Fruit fly (Drosophila melanogaster): ENCODE data around the gene CG8745.
A peak's percentile ranks its signal among the peaks of the same experiment; 100 is the strongest.

Gene CG8745

dm6 chr3L:13905515-13905914 lies 38.8 kb upstream of the CG8745 start (continued):
- TF ChIP-seq phol (tag; optimal IDR thresholded peaks at IDR 0.05) (peak; percentile 67), CG11456 (GFP tag; IDR thresholded peaks at IDR 0.05) (no peak), CkIIα-i1 (GFP tag; IDR thresholded peaks at IDR 0.05) (no peak), Opbp (GFP tag; IDR thresholded peaks at IDR 0.05; ENCODE audit: partially characterized antibody) (no peak), CG30431 (GFP tag; optimal IDR thresholded peaks at IDR 0.05) (no peak), sc (optimal IDR thresholded peaks at IDR 0.05) (no peak), sc (GFP tag; optimal IDR thresholded peaks at IDR 0.05) (peak; percentile 9), CG1602 (GFP tag; optimal IDR thresholded peaks at IDR 0.05) (peak; percentile 15), exex (tag; optimal IDR thresholded peaks at IDR 0.05) (peak; percentile 18), CG17912 (GFP tag; optimal IDR thresholded peaks at IDR 0.05) (no peak), Antp (GFP tag; optimal IDR thresholded peaks at IDR 0.05) (no peak), CG30403 (GFP tag; optimal IDR thresholded peaks at IDR 0.05) (peak; percentile 35), ind (GFP tag; optimal IDR thresholded peaks at IDR 0.05) (peak; percentile 47), TFAM (GFP tag; optimal IDR thresholded peaks at IDR 0.05) (no peak), CG3847 (GFP tag; IDR thresholded peaks at IDR 0.05) (no peak), kni (GFP tag; optimal IDR thresholded peaks at IDR 0.05) (no peak), Aef1 (GFP tag; IDR thresholded peaks at IDR 0.05) (no peak; the same call in 2 of the 3 replicates), amos (GFP tag; IDR thresholded peaks at IDR 0.05; ENCODE audit: partially characterized antibody) (no peak), Bdp1 (GFP tag; optimal IDR thresholded peaks at IDR 0.05) (no peak), CG12071 (GFP tag; optimal IDR thresholded peaks at IDR 0.05) (peak; percentile 16), CG17359 (tag; optimal IDR thresholded peaks at IDR 0.05) (peak; percentile 70), Oaz (GFP tag; IDR thresholded peaks at IDR 0.05) (0 out of 2 replicates have a peak, but pooled peaks have one; percentile 35), sqz (GFP tag; optimal IDR thresholded peaks at IDR 0.05) (peak; percentile 21), gfzf (GFP tag; optimal IDR thresholded peaks at IDR 0.05) (no peak), B-H2 (GFP tag; optimal IDR thresholded peaks at IDR 0.05) (peak; percentile 33), CHES-1-like (GFP tag; optimal IDR thresholded peaks at IDR 0.05) (no peak), CG9609 (GFP tag; optimal IDR thresholded peaks at IDR 0.05) (no peak), da (GFP tag; optimal IDR thresholded peaks at IDR 0.05) (no peak), bigmax (GFP tag; optimal IDR thresholded peaks at IDR 0.05) (no peak), GATAe (GFP tag; conservative IDR thresholded peaks at IDR 0.05) (no peak), sim (GFP tag; IDR thresholded peaks at IDR 0.05) (no peak), pfk (GFP tag; optimal IDR thresholded peaks at IDR 0.05) (no peak), lbe (GFP tag; optimal IDR thresholded peaks at IDR 0.05) (no peak), CG12942 (GFP tag; optimal IDR thresholded peaks at IDR 0.05) (no peak), CG10431 (GFP tag; optimal IDR thresholded peaks at IDR 0.05) (no peak), nom (GFP tag; optimal IDR thresholded peaks at IDR 0.05) (no peak), CG7839 (tag; optimal IDR thresholded peaks at IDR 0.05) (peak; percentile 86), Ada2b (GFP tag; IDR thresholded peaks at IDR 0.05) (peak; percentile 50), CG43689 (GFP tag; IDR thresholded peaks at IDR 0.05) (0 out of 2 replicates have a peak, but pooled peaks have one; percentile 27), Abd-B (GFP tag; optimal IDR thresholded peaks at IDR 0.05) (peak; percentile 6), Dp (GFP tag; optimal IDR thresholded peaks at IDR 0.05) (no peak), pb (GFP tag; optimal IDR thresholded peaks at IDR 0.05) (no peak), Ets97D (GFP tag; optimal IDR thresholded peaks at IDR 0.05) (no peak), CG2678 (tag; optimal IDR thresholded peaks at IDR 0.05) (peak; percentile 88), Rfx (GFP tag; IDR thresholded peaks at IDR 0.05) (peak; percentile 49), CG42726 (GFP tag; IDR thresholded peaks at IDR 0.05; ENCODE audit: partially characterized antibody) (no peak), Adf1 (GFP tag; IDR thresholded peaks at IDR 0.05) (no peak), tup (GFP tag; optimal IDR thresholded peaks at IDR 0.05) (no peak), Ravus (GFP tag; IDR thresholded peaks at IDR 0.05) (no peak; the same call in 1 of the 2 replicates), sr (GFP tag; IDR thresholded peaks at IDR 0.05) (no peak), CG2129 (GFP tag; IDR thresholded peaks at IDR 0.05; ENCODE audit: partially characterized antibody) (no peak), CG16779 (GFP tag; IDR thresholded peaks at IDR 0.05) (no peak)

All from whole organism, embryonic.